Fruit fly (Drosophila melanogaster) S2 (cell line): ENCODE results near the gene ckd.
A peak's percentile ranks its signal among the peaks of the same experiment; 100 is the strongest.

Experiments used
- CG8478 ChIP-seq: fragments of >200 bp; optimal IDR thresholded peaks from 2 replicates; lab custom pipeline; 2018
- CTCF ChIP-seq, 2 experiments: fragments of >200 bp; optimal IDR thresholded peaks; 2 replicates each; lab custom pipeline; 2018

Gene ckd

dm6 chr3L:3251659-3252490 lies 5.8 kb upstream of the ckd start:
- TF ChIP-seq CTCF (optimal IDR thresholded peaks at IDR 0.05; lab: Kevin White, UChicago) (no peak), CG8478 (lab: Kevin White, UChicago) (no peak)

- TF ChIP-seq CG8478 (lab: Kevin White, UChicago) (no peak), CTCF (optimal IDR thresholded peaks at IDR 0.05; lab: Kevin White, UChicago) (no peak)
These were observed 4.8 kb upstream of the ckd start for dm6 chr3L:3252884-3253283.

DNA sequence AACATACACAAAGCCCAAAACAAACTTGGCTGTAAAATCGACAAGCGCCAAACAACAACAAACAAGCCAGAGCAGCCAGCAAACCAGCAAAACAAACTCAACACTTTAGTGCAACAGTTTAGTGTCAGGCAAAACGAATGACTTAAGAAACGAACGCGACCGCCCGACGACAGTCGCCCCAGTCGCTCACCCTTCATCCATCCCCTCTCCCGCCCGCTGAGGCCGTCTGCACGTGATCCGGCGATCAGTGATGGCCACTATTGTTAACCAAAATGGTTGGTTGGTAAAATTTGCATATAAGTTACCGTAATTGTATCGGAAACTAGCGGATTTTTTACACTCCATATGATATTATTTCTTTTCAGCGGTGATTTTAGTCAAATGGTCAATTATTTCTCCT lies 4.0 kb upstream of the ckd start:
- TF ChIP-seq CTCF (optimal IDR thresholded peaks at IDR 0.05; lab: Kevin White, UChicago) (no peak), CG8478 (lab: Kevin White, UChicago) (no peak)

- TF ChIP-seq CTCF (optimal IDR thresholded peaks at IDR 0.05; lab: Kevin White, UChicago) (no peak), CG8478 (lab: Kevin White, UChicago) (no peak)
These were observed 2.0 kb downstream of the ckd start for dm6 chr3L:3259703-3260102.

DNA sequence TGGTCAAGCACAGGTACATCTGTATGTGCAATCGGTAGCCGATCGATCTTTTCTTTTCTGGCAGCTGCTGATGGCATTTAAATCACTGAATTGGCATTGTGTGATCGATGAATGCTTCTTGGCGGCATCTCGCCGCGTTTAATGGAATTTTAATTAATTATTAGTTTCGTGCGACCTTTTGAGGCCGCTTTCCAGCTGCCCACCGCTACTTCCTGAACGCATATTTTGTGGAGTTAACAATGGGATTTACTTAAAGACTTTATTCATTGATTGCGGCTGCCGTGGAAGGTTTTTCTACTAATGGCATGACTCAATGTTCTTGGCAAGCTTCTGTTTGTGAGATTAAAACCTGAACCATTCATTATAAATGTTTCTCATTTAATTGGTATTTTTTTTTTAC lies 4.0 kb downstream of the ckd start:
- TF ChIP-seq CG8478 (lab: Kevin White, UChicago) (no peak), CTCF (optimal IDR thresholded peaks at IDR 0.05; lab: Kevin White, UChicago) (no peak)

DNA sequence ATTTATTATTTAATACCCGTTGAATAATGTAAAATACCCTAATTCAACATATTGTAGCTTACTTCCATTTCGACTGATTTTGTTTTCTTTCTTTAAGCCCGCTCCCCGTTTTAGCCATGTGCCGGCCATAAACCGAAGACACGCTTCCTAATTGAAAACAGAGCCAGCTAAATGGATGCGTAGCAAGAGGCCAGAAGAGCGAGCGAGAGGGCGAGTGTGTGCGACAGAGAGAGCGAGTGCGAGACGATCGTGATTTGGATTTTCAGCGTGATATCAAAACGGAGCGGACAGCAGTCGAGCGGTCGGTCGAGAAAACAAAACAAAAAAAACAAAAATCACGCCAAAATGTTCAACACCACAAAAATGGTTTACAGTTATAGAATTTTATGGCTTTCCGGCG lies 8.6 kb downstream of the ckd start:
- TF ChIP-seq CG8478 (lab: Kevin White, UChicago) (no peak), CTCF (optimal IDR thresholded peaks at IDR 0.05; lab: Kevin White, UChicago) (no peak)

- no peak for TF ChIP-seq CTCF (optimal IDR thresholded peaks at IDR 0.05; lab: Kevin White, UChicago)
- TF ChIP-seq CG8478 (lab: Kevin White, UChicago) = no peak
These were observed 10.5 kb downstream of the ckd start, which contains the start of gene CG34265 for dm6 chr3L:3268161-3268560. Gene CG34265, plus strand, starts transcription at chr3L:3268461.

DNA sequence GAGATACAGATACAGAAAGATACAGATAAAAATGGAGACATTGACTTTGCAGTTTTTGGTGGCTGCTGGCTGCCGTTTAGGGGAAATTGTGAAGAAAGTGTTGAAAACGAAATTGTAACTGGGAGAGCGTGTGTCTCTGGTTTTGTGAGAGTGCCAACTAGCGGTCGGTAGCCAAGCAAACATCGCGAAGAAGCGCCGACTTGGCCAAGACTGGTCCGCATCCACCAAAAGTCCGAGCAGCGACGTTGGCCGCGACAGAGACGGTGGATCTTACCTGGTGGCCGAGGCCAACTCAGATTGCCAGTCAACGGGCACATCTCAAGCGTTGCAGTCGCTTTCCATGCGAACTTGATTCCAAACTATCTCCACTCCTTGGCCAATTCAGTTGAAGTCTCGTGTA lies 13.1 kb downstream of the ckd start, which contains the start of gene CG14960:
CG14960 (plus strand) TSS at position 301 of the 400 bp plus-strand sequence.
- TF ChIP-seq CG8478 (lab: Kevin White, UChicago) (no peak), CTCF (optimal IDR thresholded peaks at IDR 0.05; lab: Kevin White, UChicago) (no peak)

dm6 chr3L:3274463-3275177 lies 16.9 kb downstream of the ckd start:
- TF ChIP-seq CTCF (optimal IDR thresholded peaks at IDR 0.05; lab: Kevin White, UChicago) = no peak
- no peak for TF ChIP-seq CG8478 (lab: Kevin White, UChicago)

- TF ChIP-seq CTCF (optimal IDR thresholded peaks at IDR 0.05; lab: Kevin White, UChicago) (peak; percentile 46 to 66), CG8478 (lab: Kevin White, UChicago) (no peak)
These were observed 19.3 kb downstream of the ckd start for dm6 chr3L:3276930-3277329.

dm6 chr3L:3279930-3280329 lies 22.3 kb downstream of the ckd start, which contains the start of gene CG12017:
Gene CG12017, plus strand, starts transcription at chr3L:3280239.
- TF ChIP-seq CG8478 (lab: Kevin White, UChicago) (no peak), CTCF (optimal IDR thresholded peaks at IDR 0.05; lab: Kevin White, UChicago) (no peak)

- TF ChIP-seq CTCF (optimal IDR thresholded peaks at IDR 0.05; lab: Kevin White, UChicago) (no peak), CG8478 (lab: Kevin White, UChicago) (no peak)
These were observed 25.6 kb downstream of the ckd start for dm6 chr3L:3283264-3283663.

dm6 chr3L:3284900-3285299 lies 27.2 kb downstream of the ckd start:
- TF ChIP-seq CTCF (optimal IDR thresholded peaks at IDR 0.05; lab: Kevin White, UChicago) (no peak), CG8478 (lab: Kevin White, UChicago) (no peak)

DNA sequence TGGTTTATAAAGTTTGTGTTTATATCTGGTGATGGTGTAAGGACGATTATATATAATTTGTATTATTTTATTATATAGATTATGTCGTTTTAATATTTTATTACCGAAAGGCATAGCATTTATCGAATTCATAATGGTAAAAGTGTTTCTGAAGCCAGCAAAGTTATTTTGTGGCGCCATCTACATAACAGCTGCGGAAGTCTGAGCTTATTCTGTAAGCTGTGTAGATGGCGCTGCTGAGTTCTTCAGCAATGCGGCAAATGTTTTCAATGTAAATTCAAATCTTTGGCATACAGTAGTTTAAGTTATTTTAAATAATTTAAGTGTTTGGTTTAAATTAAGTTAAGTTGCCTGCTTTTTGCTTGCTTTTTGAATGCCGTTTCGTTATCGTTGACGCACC lies 30.7 kb downstream of the ckd start:
- no peak for TF ChIP-seq CG8478 (lab: Kevin White, UChicago)
- peak; percentile 75 to 90 for TF ChIP-seq CTCF (optimal IDR thresholded peaks at IDR 0.05; lab: Kevin White, UChicago)

DNA sequence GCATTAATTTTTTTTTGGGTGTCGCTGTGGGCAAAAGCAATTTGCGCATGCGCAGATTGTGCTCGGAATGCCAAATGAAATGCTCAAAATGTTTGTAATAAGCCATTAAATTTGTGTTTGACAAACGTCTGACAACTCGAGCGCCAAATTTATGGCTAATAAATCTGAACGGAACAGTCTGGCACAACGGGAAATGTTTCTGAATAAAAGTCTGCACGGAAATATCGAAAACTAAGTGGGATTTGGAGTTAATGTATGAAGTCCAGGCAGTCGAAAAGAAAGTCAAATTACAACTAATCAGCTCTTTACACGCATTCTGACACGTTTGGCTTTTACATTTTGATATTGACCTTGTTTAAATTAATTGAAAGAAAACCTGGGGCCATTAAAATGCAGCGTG lies 33.5 kb downstream of the ckd start, which contains the start of gene CG12009:
CG12009 (plus strand) TSS at position 301 of the 400 bp plus-strand sequence.
- TF ChIP-seq CTCF (optimal IDR thresholded peaks at IDR 0.05; lab: Kevin White, UChicago) (no peak), CG8478 (lab: Kevin White, UChicago) (no peak)
